Worm (Caenorhabditis elegans) whole organism, L1 larva: ENCODE data around the gene pdk-1.

ENCODE experiments used
- C16A3.4 ChIP-seq: fragments of 150-350 bp; optimal IDR thresholded peaks from 2 replicates; lab custom pipeline; 2014; ENCODE audit warnings: missing biosample characterization, missing genetic modification characterization
- F16B12.6 ChIP-seq: fragments of 150-350 bp; optimal IDR thresholded peaks from 2 replicates; lab custom pipeline; 2014; ENCODE audit warnings: missing biosample characterization, missing genetic modification characterization
- alr-1 ChIP-seq: fragments of 200-800 bp; sonication (Bioruptor generic); optimal IDR thresholded peaks from 2 replicates; lab custom pipeline; 2018; ENCODE audit warnings: borderline replicate concordance, mild to moderate bottlenecking, missing genetic modification characterization, missing compliant biosample characterization
- ama-1 ChIP-seq: fragments of 150-350 bp; optimal IDR thresholded peaks from 2 replicates; lab custom pipeline; 2014
- ceh-63 ChIP-seq: fragments of 200-800 bp; sonication (Bioruptor generic); optimal IDR thresholded peaks from 2 replicates; lab custom pipeline; 2018; ENCODE audit warnings: mild to moderate bottlenecking, missing genetic modification characterization, missing compliant biosample characterization
- ceh-88 ChIP-seq: fragments of 200-800 bp; sonication (Bioruptor generic); IDR thresholded peaks from 2 replicates; pipeline ENCODE4 v1.3.6; 2022; ENCODE audit warnings: missing genetic modification characterization, missing compliant biosample characterization
- ceh-90 ChIP-seq: sonication (generic microtip); optimal IDR thresholded peaks from 2 replicates; lab custom pipeline; 2016; ENCODE audit warnings: missing genetic modification characterization, missing compliant biosample characterization
- ces-1 ChIP-seq: fragments of 150-350 bp; optimal IDR thresholded peaks from 2 replicates; lab custom pipeline; 2014; ENCODE audit warnings: missing biosample characterization, missing genetic modification reagents, missing genetic modification characterization
- dpl-1 ChIP-seq, 3 experiments: fragments of 150-350 bp in 2 of 3; sonication (generic microtip) in 1 of 3; optimal IDR thresholded peaks; 2 replicates each; lab custom pipeline; 2014 to 2017; ENCODE audit warnings: missing biosample characterization in 3 of 3, missing genetic modification characterization in 3 of 3, missing genetic modification reagents in 3 of 3
- efl-1 ChIP-seq, 4 experiments: fragments of 150-350 bp; optimal IDR thresholded peaks in 3 of 4; peaks in 1 of 4; 1 replicate in 1 of 4; 2 replicates in 3 of 4; lab custom pipeline; 2014; ENCODE audit warnings: missing biosample characterization in 2 of 4, missing genetic modification characterization in 2 of 4, missing genetic modification reagents in 2 of 4
- efl-3 ChIP-seq: fragments of 200-800 bp; sonication (Bioruptor generic); optimal IDR thresholded peaks from 2 replicates; lab custom pipeline; 2018; ENCODE audit warnings: mild to moderate bottlenecking, missing genetic modification characterization, missing compliant biosample characterization
- elt-2 ChIP-seq: sonication (generic microtip); optimal IDR thresholded peaks from 2 replicates; lab custom pipeline; 2016; ENCODE audit warnings: missing genetic modification characterization, mild to moderate bottlenecking, inconsistent platforms, missing compliant biosample characterization, missing genetic modification reagents
- elt-3 ChIP-seq, 6 experiments: fragments of 150-350 bp in 1 of 6; sonication (generic microtip); optimal IDR thresholded peaks; 2 replicates each; lab custom pipeline; 2017 to 2018; ENCODE audit warnings: missing biosample characterization in 6 of 6, missing genetic modification characterization in 6 of 6, inconsistent platforms in 1 of 6
- ets-5 ChIP-seq: fragments of 200-800 bp; sonication (Bioruptor generic); IDR thresholded peaks from 2 replicates; pipeline ENCODE4 v1.3.6; 2022; ENCODE audit warnings: missing genetic modification characterization, missing compliant biosample characterization
- fkh-8 ChIP-seq: sonication (generic microtip); optimal IDR thresholded peaks from 2 replicates; lab custom pipeline; 2016; ENCODE audit warnings: mild to moderate bottlenecking, missing genetic modification characterization, missing compliant biosample characterization
- fos-1 ChIP-seq: fragments of 150-350 bp; optimal IDR thresholded peaks from 2 replicates; lab custom pipeline; 2014; ENCODE audit warnings: missing biosample characterization, missing genetic modification characterization
- hlh-4 ChIP-seq: sonication (generic microtip); optimal IDR thresholded peaks from 2 replicates; lab custom pipeline; 2016; ENCODE audit warnings: mild to moderate bottlenecking, missing genetic modification characterization, missing compliant biosample characterization
- hpl-2 ChIP-seq: fragments of 150-350 bp; optimal IDR thresholded peaks from 2 replicates; lab custom pipeline; 2014; ENCODE audit warnings: missing biosample characterization, missing genetic modification reagents, missing genetic modification characterization
- irx-1 ChIP-seq: sonication (generic microtip); optimal IDR thresholded peaks from 2 replicates; lab custom pipeline; 2016; ENCODE audit warnings: missing genetic modification characterization, missing compliant biosample characterization
- jun-1 ChIP-seq: fragments of 150-350 bp; optimal IDR thresholded peaks from 2 replicates; lab custom pipeline; 2014; ENCODE audit warnings: missing biosample characterization, missing genetic modification reagents, missing genetic modification characterization
- lin-15B ChIP-seq: fragments of 150-350 bp; sonication (generic microtip); optimal IDR thresholded peaks from 3 replicates; lab custom pipeline; 2014; ENCODE audit warnings: missing biosample characterization, missing genetic modification characterization
- lin-39 ChIP-seq: fragments of 150-350 bp; optimal IDR thresholded peaks from 2 replicates; lab custom pipeline; 2014; ENCODE audit warnings: missing biosample characterization, missing genetic modification reagents, missing genetic modification characterization
- lsy-2 ChIP-seq, 2 experiments: fragments of 150-350 bp; optimal IDR thresholded peaks; 2 replicates each; lab custom pipeline; 2014; ENCODE audit warnings: missing biosample characterization in 2 of 2, missing genetic modification characterization in 2 of 2
- mab-9 ChIP-seq: fragments of 200-800 bp; sonication (Bioruptor generic); IDR thresholded peaks from 2 replicates; pipeline ENCODE4 v1.3.6; 2022; ENCODE audit warnings: missing genetic modification reagents, missing genetic modification characterization, missing compliant biosample characterization
- mdl-1 ChIP-seq, 2 experiments: fragments of 150-350 bp; optimal IDR thresholded peaks; 2 replicates each; lab custom pipeline; 2014 to 2017; ENCODE audit warnings: missing biosample characterization in 2 of 2, missing genetic modification characterization in 2 of 2, inconsistent platforms in 1 of 2
- mep-1 ChIP-seq: fragments of 150-350 bp; optimal IDR thresholded peaks from 2 replicates; lab custom pipeline; 2014; ENCODE audit warnings: missing biosample characterization, missing genetic modification characterization
- nhr-11 ChIP-seq: fragments of 150-350 bp; optimal IDR thresholded peaks from 2 replicates; lab custom pipeline; 2014; ENCODE audit warnings: missing biosample characterization, missing genetic modification characterization
- nhr-12 ChIP-seq: sonication (generic microtip); optimal IDR thresholded peaks from 2 replicates; lab custom pipeline; 2017; ENCODE audit warnings: missing biosample characterization, missing genetic modification characterization
- nhr-19 ChIP-seq: fragments of 200-800 bp; sonication (Bioruptor generic); conservative IDR thresholded peaks from 2 replicates; pipeline ENCODE4 v1.3.6; 2022; ENCODE audit warnings: missing genetic modification characterization, missing compliant biosample characterization
- nhr-20 ChIP-seq: sonication (generic microtip); optimal IDR thresholded peaks from 2 replicates; lab custom pipeline; 2016; ENCODE audit warnings: mild to moderate bottlenecking, missing genetic modification characterization, missing compliant biosample characterization
- nhr-237 ChIP-seq: fragments of 150-350 bp; optimal IDR thresholded peaks from 2 replicates; lab custom pipeline; 2014; ENCODE audit warnings: missing biosample characterization, missing genetic modification characterization
- nhr-28 ChIP-seq: fragments of 150-350 bp; optimal IDR thresholded peaks from 2 replicates; lab custom pipeline; 2014; ENCODE audit warnings: missing biosample characterization, missing genetic modification characterization
- nhr-47 ChIP-seq: sonication (generic microtip); optimal IDR thresholded peaks from 2 replicates; lab custom pipeline; 2016; ENCODE audit warnings: mild to moderate bottlenecking, missing genetic modification characterization, moderate library complexity, missing compliant biosample characterization
- nhr-71 ChIP-seq: sonication (generic microtip); optimal IDR thresholded peaks from 2 replicates; lab custom pipeline; 2016; ENCODE audit warnings: mild to moderate bottlenecking, missing genetic modification characterization, moderate library complexity, missing compliant biosample characterization
- nhr-76 ChIP-seq: sonication (generic microtip); optimal IDR thresholded peaks from 2 replicates; lab custom pipeline; 2017; ENCODE audit warnings: missing biosample characterization, missing genetic modification characterization
- nhr-77 ChIP-seq: fragments of 150-350 bp; optimal IDR thresholded peaks from 2 replicates; lab custom pipeline; 2014; ENCODE audit warnings: missing biosample characterization, missing genetic modification characterization
- nhr-90 ChIP-seq: sonication (generic microtip); optimal IDR thresholded peaks from 2 replicates; lab custom pipeline; 2016; ENCODE audit warnings: mild to moderate bottlenecking, missing genetic modification characterization, missing compliant biosample characterization; ENCODE audit not compliant: poor library complexity
- pqm-1 ChIP-seq: sonication (generic microtip); optimal IDR thresholded peaks from 3 replicates; lab custom pipeline; 2017; ENCODE audit warnings: missing biosample characterization, missing genetic modification characterization
- rnt-1 ChIP-seq: sonication (generic microtip); optimal IDR thresholded peaks from 2 replicates; lab custom pipeline; 2016; ENCODE audit warnings: mild to moderate bottlenecking, missing genetic modification characterization, moderate library complexity, missing compliant biosample characterization
- skn-1 ChIP-seq: fragments of 150-350 bp; optimal IDR thresholded peaks from 2 replicates; lab custom pipeline; 2014; ENCODE audit warnings: missing biosample characterization, missing genetic modification characterization
- snpc-4 ChIP-seq: fragments of 150-350 bp; optimal IDR thresholded peaks from 2 replicates; lab custom pipeline; 2014; ENCODE audit warnings: missing biosample characterization, missing genetic modification characterization
- snu-23 ChIP-seq: sonication (generic microtip); optimal IDR thresholded peaks from 2 replicates; lab custom pipeline; 2016; ENCODE audit warnings: missing genetic modification characterization, missing compliant biosample characterization
- sptf-1 ChIP-seq: fragments of 150-350 bp; optimal IDR thresholded peaks from 2 replicates; lab custom pipeline; 2014; ENCODE audit warnings: missing biosample characterization, missing genetic modification characterization
- sup-37 ChIP-seq: fragments of 200-800 bp; sonication (Bioruptor generic); optimal IDR thresholded peaks from 2 replicates; lab custom pipeline; 2018; ENCODE audit warnings: mild to moderate bottlenecking, missing genetic modification characterization, missing compliant biosample characterization
- tbx-2 ChIP-seq: sonication (generic microtip); optimal IDR thresholded peaks from 2 replicates; lab custom pipeline; 2016; ENCODE audit warnings: missing genetic modification characterization, missing compliant biosample characterization
- unc-30 ChIP-seq: sonication (generic microtip); optimal IDR thresholded peaks from 2 replicates; lab custom pipeline; 2017; ENCODE audit warnings: missing biosample characterization, missing genetic modification characterization
- unc-62 ChIP-seq: fragments of 150-350 bp; optimal IDR thresholded peaks from 2 replicates; lab custom pipeline; 2014; ENCODE audit warnings: missing biosample characterization, missing genetic modification reagents, missing genetic modification characterization
- unc-86 ChIP-seq: sonication (generic microtip); optimal IDR thresholded peaks from 2 replicates; lab custom pipeline; 2016; ENCODE audit warnings: missing genetic modification characterization, missing compliant biosample characterization
- unc-98 ChIP-seq: fragments of 200-800 bp; sonication (Bioruptor generic); IDR thresholded peaks from 2 replicates; pipeline ENCODE4 v1.3.6; 2022; ENCODE audit warnings: missing genetic modification characterization, missing compliant biosample characterization
- zag-1 ChIP-seq: fragments of 150-350 bp; optimal IDR thresholded peaks from 2 replicates; lab custom pipeline; 2014; ENCODE audit warnings: missing biosample characterization, missing genetic modification characterization
- zip-4 ChIP-seq: fragments of 200-800 bp; sonication (Bioruptor generic); optimal IDR thresholded peaks from 2 replicates; lab custom pipeline; 2018; ENCODE audit warnings: mild to moderate bottlenecking, missing genetic modification characterization, moderate library complexity, missing compliant biosample characterization
- ztf-11 ChIP-seq, 2 experiments: sonication (generic microtip); optimal IDR thresholded peaks; 2 replicates each; lab custom pipeline; 2016 to 2017; ENCODE audit warnings: missing genetic modification characterization in 2 of 2, missing biosample characterization in 1 of 2, missing compliant biosample characterization in 1 of 2
- ztf-4 ChIP-seq: fragments of 150-350 bp; optimal IDR thresholded peaks from 2 replicates; lab custom pipeline; 2014; ENCODE audit warnings: missing biosample characterization, missing genetic modification characterization

pdk-1 gene

DNA sequence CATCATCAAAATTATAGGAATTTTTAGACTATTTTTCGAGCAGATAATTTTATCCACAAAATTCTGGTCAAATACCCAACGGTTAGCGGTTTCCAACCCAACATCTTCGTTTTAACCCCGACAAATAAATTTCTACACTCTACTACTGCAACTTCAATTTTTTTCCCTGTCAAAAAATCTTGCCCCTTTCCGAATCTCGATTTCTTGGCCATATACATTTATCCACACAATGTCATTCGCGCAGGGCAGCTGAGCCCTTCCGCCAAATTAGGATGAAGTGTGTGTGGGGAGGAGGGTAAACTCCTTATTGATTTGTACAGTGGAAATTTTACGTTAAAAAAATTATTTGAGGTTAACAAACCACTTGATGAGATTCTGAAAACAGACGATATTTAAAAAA, 23.7 kb downstream of the pdk-1 start (continued):
- peak; percentile 15 for TF ChIP-seq lin-15B
- TF ChIP-seq sup-37 (GFP tag; lab: Kevin White, UChicago) = peak; percentile 73
- peak; percentile 24 for TF ChIP-seq ceh-90 (tag; lab: Kevin White, UChicago)
- peak; percentile 57 for TF ChIP-seq nhr-12 (tag; lab: Kevin White, UChicago)
- peak; percentile 97 for TF ChIP-seq nhr-77 (tag; lab: Kevin White, UChicago)
- TF ChIP-seq fos-1 (tag; lab: Kevin White, UChicago) = peak; percentile 95
- TF ChIP-seq tbx-2 (tag; lab: Kevin White, UChicago) = peak; percentile 97
- TF ChIP-seq dpl-1 (GFP tag; optimal IDR thresholded peaks at IDR 0.05; lab: Kevin White, UChicago) = peak; percentile 51 to 59 (median 51)
- TF ChIP-seq alr-1 (tag; lab: Kevin White, UChicago) = no peak
- TF ChIP-seq snu-23 (GFP tag; lab: Kevin White, UChicago) = peak; percentile 99
- TF ChIP-seq hlh-4 (tag; lab: Kevin White, UChicago) = no peak
- TF ChIP-seq nhr-11 (tag; lab: Kevin White, UChicago) = peak; percentile 94
- TF ChIP-seq lsy-2 (tag; optimal IDR thresholded peaks at IDR 0.05; lab: Kevin White, UChicago) = peak; percentile 89 to 90
- TF ChIP-seq nhr-20 = peak; percentile 95
- TF ChIP-seq nhr-19 (GFP tag; lab: Robert Waterston, UW) = peak; percentile 93
- TF ChIP-seq ceh-63 (GFP tag; lab: Kevin White, UChicago) = peak; percentile 92
- peak; percentile 45 to 84 for TF ChIP-seq ztf-11 (tag; optimal IDR thresholded peaks at IDR 0.05; lab: Kevin White, UChicago)
- peak; percentile 93 for TF ChIP-seq zip-4 (GFP tag; lab: Kevin White, UChicago)
- peak; percentile 99 for TF ChIP-seq jun-1 (tag; lab: Kevin White, UChicago)
- TF ChIP-seq ceh-88 (GFP tag; lab: Robert Waterston, UW) = peak; percentile 93
- peak; percentile 53 for TF ChIP-seq zag-1 (tag; lab: Kevin White, UChicago)
- peak; percentile 71 for TF ChIP-seq unc-98 (GFP tag; lab: Robert Waterston, UW)
- TF ChIP-seq ces-1 = peak; percentile 86
- peak; percentile 84 for TF ChIP-seq elt-2 (tag; lab: Kevin White, UChicago)
- no peak for TF ChIP-seq sptf-1
- peak; percentile 8 for TF ChIP-seq unc-62 (GFP tag; lab: Kevin White, UChicago)
- TF ChIP-seq skn-1 (tag; lab: Kevin White, UChicago) = peak; percentile 100
- peak; percentile 99 for TF ChIP-seq nhr-47 (tag; lab: Kevin White, UChicago)
- TF ChIP-seq nhr-90 (tag; lab: Kevin White, UChicago) = peak; percentile 98
- peak; percentile 97 for TF ChIP-seq rnt-1 (tag; lab: Kevin White, UChicago)
- TF ChIP-seq fkh-8 (tag; lab: Kevin White, UChicago) = peak; percentile 93
- peak; percentile 99 for TF ChIP-seq hpl-2 (GFP tag; lab: Kevin White, UChicago)
- TF ChIP-seq elt-3 (tag; optimal IDR thresholded peaks at IDR 0.05; lab: Kevin White, UChicago) = peak; percentile 7 to 97 (median 88)
- TF ChIP-seq lin-39 = peak; percentile 93
- peak; percentile 90 for TF ChIP-seq mab-9 (GFP tag; lab: Robert Waterston, UW)
- TF ChIP-seq unc-86 (tag; lab: Kevin White, UChicago) = peak; percentile 89
- TF ChIP-seq ets-5 = no peak
- peak in 1 of 2 experiments; percentile 90 for TF ChIP-seq mdl-1 (tag; optimal IDR thresholded peaks at IDR 0.05; lab: Kevin White, UChicago)
- peak; percentile 94 for TF ChIP-seq irx-1 (tag; lab: Kevin White, UChicago)
- TF ChIP-seq unc-30 = no peak
- TF ChIP-seq nhr-76 (tag; lab: Kevin White, UChicago) = peak; percentile 75
- TF ChIP-seq ztf-4 (tag; lab: Kevin White, UChicago) = peak; percentile 96
- TF ChIP-seq efl-3 = peak; percentile 82
- TF ChIP-seq pqm-1 (tag; lab: Kevin White, UChicago) = peak; percentile 45
- TF ChIP-seq ama-1 (lab: Kevin White, UChicago) = no peak
- TF ChIP-seq nhr-28 (tag; lab: Kevin White, UChicago) = no peak
- peak; percentile 98 for TF ChIP-seq C16A3.4 (tag; lab: Kevin White, UChicago)
- peak; percentile 97 for TF ChIP-seq mep-1 (tag; lab: Kevin White, UChicago)
- TF ChIP-seq efl-1 (optimal IDR thresholded peaks at IDR 0.05; lab: Kevin White, UChicago) = peak; percentile 79 to 87
- TF ChIP-seq efl-1 (GFP tag; optimal IDR thresholded peaks at IDR 0.05 in 1 of 2; lab: Kevin White, UChicago) = peak; percentile 36 to 92
- TF ChIP-seq nhr-71 (tag; lab: Kevin White, UChicago) = peak; percentile 94
- TF ChIP-seq snpc-4 (tag; lab: Kevin White, UChicago) = peak; percentile 91
- TF ChIP-seq nhr-237 (tag; lab: Kevin White, UChicago) = peak; percentile 95
- peak; percentile 14 for TF ChIP-seq F16B12.6
